Worm (Caenorhabditis elegans) whole organism, L3 larva: ENCODE results near the gene acdh-13.

ENCODE experiments used
- aly-2 ChIP-seq: fragments of 150-350 bp; optimal IDR thresholded peaks from 2 replicates; lab custom pipeline; 2014; ENCODE audit warnings: missing biosample characterization, missing genetic modification characterization
- ceh-82 ChIP-seq: fragments of 150-350 bp; optimal IDR thresholded peaks from 2 replicates; lab custom pipeline; 2014; ENCODE audit warnings: missing biosample characterization, missing genetic modification characterization
- nhr-23 ChIP-seq: fragments of 150-350 bp; optimal IDR thresholded peaks from 2 replicates; lab custom pipeline; 2014; ENCODE audit warnings: missing biosample characterization, missing genetic modification reagents, missing genetic modification characterization
- nhr-25 ChIP-seq: sonication (generic microtip); optimal IDR thresholded peaks from 2 replicates; lab custom pipeline; 2017; ENCODE audit warnings: missing biosample characterization, missing genetic modification characterization
- pha-4 ChIP-seq: fragments of 150-350 bp; optimal IDR thresholded peaks from 2 replicates; lab custom pipeline; 2014; ENCODE audit warnings: missing biosample characterization, missing genetic modification reagents, missing genetic modification characterization
- tbx-2 ChIP-seq: sonication (generic microtip); optimal IDR thresholded peaks from 2 replicates; lab custom pipeline; 2016; ENCODE audit warnings: mild to moderate bottlenecking, missing genetic modification characterization, missing compliant biosample characterization
- ztf-11 ChIP-seq: fragments of 150-350 bp; optimal IDR thresholded peaks from 2 replicates; lab custom pipeline; 2014; ENCODE audit warnings: missing biosample characterization, missing genetic modification characterization
- ztf-4 ChIP-seq: fragments of 150-350 bp; optimal IDR thresholded peaks from 2 replicates; lab custom pipeline; 2014; ENCODE audit warnings: missing biosample characterization, missing genetic modification characterization

DNA sequence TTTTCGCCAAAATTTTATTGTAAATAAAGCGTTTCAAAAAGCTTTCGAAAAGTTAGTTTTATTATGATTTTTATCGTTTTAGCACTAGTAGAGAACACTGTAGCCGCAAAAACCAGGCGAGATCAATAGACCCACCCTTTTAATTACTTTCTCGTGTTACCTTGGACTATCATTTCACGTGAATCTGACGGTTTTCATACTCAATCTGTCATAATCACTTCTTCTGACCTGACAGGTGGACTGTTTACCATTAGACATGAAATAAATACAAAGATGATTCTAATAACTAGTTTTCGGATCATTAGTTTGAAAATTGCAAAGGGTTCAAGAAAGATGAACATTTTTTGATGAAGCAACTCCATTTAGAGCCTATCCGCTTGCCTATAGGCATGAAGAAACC is 35.6 kb downstream of the acdh-13 start:
- TF ChIP-seq ztf-4 (tag; lab: Kevin White, UChicago) (no peak), aly-2 (tag; lab: Kevin White, UChicago) (no peak), ceh-82 (no peak), pha-4 (no peak), nhr-25 (peak; percentile 64), tbx-2 (tag; lab: Kevin White, UChicago) (no peak), nhr-23 (tag; lab: Kevin White, UChicago) (peak; percentile 70), ztf-11 (tag; lab: Kevin White, UChicago) (no peak)
